Worm (Caenorhabditis elegans): ENCODE measurements around the gene zig-5.

Gene zig-5

DNA sequence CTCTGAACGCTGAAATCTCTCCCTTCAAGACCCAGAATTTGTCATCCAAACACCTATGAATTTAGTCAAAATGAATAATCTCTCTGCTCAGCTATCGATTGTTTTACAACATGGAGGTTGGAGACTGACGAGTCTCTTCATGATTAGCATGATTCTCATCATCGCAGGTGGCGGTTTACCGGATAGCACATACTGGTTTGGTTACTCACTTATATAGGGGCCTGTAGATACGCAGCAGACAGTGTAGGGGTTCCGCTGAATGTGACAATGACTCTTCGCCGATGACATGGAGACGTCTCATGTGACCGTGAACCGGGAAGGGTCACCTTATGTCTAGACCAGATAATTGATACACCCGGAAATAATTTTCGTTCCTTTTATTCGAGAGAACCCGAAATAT lies 23.3 kb upstream of the zig-5 start:
- no peak for TF ChIP-seq ztf-29 (GFP tag; IDR thresholded peaks at IDR 0.05)

DNA sequence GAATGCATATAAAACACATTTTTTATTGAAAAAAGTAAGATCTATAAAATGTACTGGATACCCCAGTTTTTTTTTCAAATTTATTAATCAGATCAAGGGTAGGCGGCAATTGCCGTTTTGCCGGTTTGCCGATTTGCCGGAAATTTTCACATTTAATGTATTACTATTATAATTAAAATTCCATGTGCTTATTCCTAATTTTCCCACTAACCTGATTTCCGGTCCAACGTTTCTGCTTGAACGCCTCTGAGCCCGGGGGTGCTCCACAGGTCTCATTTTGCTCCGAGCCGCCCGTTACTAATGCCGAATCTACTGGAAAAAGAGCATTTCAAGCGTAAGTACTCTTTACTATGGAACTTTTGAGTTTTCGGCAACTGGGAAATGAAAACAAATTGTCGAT lies 16.3 kb upstream of the zig-5 start, which contains the start of gene dhc-4:
Gene dhc-4 (plus strand): TSS at position 301 of the 400 bp plus-strand sequence.
- TF ChIP-seq ref-1 (GFP tag; conservative IDR thresholded peaks at IDR 0.05) = no peak
- no peak for TF ChIP-seq ztf-23 (GFP tag; IDR thresholded peaks at IDR 0.05)
- no peak for TF ChIP-seq T22C8.4 (GFP tag; IDR thresholded peaks at IDR 0.05)
- TF ChIP-seq flt-1 (GFP tag; IDR thresholded peaks at IDR 0.05) = no peak
- TF ChIP-seq tab-1 (GFP tag; IDR thresholded peaks at IDR 0.05) = no peak
- no peak for TF ChIP-seq klf-2 (GFP tag; conservative IDR thresholded peaks at IDR 0.05)
- TF ChIP-seq cog-1 (tag; optimal IDR thresholded peaks at IDR 0.05) = no peak
- no peak for TF ChIP-seq med-1 (GFP tag; optimal IDR thresholded peaks at IDR 0.05; ENCODE audit: insufficient read depth)
- no peak for TF ChIP-seq ztf-29 (GFP tag; IDR thresholded peaks at IDR 0.05)

DNA sequence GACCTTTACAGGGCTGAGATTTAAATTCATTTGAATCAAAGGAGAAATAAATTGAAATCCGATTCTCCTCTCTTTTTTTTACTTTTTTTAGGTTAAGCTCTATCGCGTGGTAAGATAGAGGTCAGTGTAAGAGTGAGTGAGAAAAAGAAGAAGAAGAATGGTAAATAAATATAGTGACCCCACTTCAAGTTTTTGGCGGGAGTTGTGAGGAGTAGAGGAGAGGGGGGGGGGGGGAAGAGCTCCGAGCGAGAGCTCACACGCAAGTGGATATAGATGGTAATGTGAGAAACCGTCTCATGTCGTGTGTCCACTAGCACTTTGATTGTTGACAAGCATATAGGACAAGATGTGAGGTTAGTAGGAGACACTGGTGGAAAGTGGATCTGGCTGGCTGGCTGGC lies 13.7 kb upstream of the zig-5 start, which contains the start of gene W05B2.2:
Gene W05B2.2 (minus strand): TSS at position 101 of the 400 bp plus-strand sequence.
- TF ChIP-seq klf-2 (GFP tag; conservative IDR thresholded peaks at IDR 0.05) = no peak
- TF ChIP-seq tab-1 (GFP tag; IDR thresholded peaks at IDR 0.05) = no peak
- no peak for TF ChIP-seq ref-1 (GFP tag; conservative IDR thresholded peaks at IDR 0.05)
- TF ChIP-seq flt-1 (GFP tag; IDR thresholded peaks at IDR 0.05) = no peak
- TF ChIP-seq ztf-29 (GFP tag; IDR thresholded peaks at IDR 0.05) = no peak
- no peak for TF ChIP-seq cog-1 (tag; optimal IDR thresholded peaks at IDR 0.05)
- TF ChIP-seq ztf-23 (GFP tag; IDR thresholded peaks at IDR 0.05) = no peak
- TF ChIP-seq med-1 (GFP tag; optimal IDR thresholded peaks at IDR 0.05; ENCODE audit: insufficient read depth) = no peak
- TF ChIP-seq T22C8.4 (GFP tag; IDR thresholded peaks at IDR 0.05) = no peak

DNA sequence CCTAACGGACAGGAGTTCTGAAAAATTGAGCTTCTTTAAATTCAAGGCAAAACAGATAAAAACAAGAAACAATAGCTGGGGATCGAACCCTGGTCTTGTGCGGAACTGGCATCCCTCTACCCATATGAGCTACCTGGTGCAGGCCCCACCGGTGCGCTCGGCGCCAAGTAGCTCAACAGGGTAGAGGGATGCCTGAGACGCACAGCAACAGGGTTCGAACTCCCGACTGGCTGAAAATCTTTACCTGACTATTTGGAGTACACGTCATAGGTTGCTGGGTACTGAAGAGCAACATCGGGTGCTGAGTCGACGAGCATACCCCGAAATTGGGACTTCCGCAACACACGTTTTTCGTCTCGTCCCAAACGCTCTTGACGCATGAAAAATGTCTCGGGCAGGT lies 9.6 kb upstream of the zig-5 start:
- no peak for TF ChIP-seq ztf-29 (GFP tag; IDR thresholded peaks at IDR 0.05)
- no peak for TF ChIP-seq med-1 (GFP tag; optimal IDR thresholded peaks at IDR 0.05; ENCODE audit: insufficient read depth)
- no peak for TF ChIP-seq flt-1 (GFP tag; IDR thresholded peaks at IDR 0.05)
- no peak for TF ChIP-seq T22C8.4 (GFP tag; IDR thresholded peaks at IDR 0.05)
- no peak for TF ChIP-seq tab-1 (GFP tag; IDR thresholded peaks at IDR 0.05)
- TF ChIP-seq klf-2 (GFP tag; conservative IDR thresholded peaks at IDR 0.05) = no peak
- TF ChIP-seq ztf-23 (GFP tag; IDR thresholded peaks at IDR 0.05) = no peak
- no peak for TF ChIP-seq ref-1 (GFP tag; conservative IDR thresholded peaks at IDR 0.05)
- TF ChIP-seq cog-1 (tag; optimal IDR thresholded peaks at IDR 0.05) = no peak

DNA sequence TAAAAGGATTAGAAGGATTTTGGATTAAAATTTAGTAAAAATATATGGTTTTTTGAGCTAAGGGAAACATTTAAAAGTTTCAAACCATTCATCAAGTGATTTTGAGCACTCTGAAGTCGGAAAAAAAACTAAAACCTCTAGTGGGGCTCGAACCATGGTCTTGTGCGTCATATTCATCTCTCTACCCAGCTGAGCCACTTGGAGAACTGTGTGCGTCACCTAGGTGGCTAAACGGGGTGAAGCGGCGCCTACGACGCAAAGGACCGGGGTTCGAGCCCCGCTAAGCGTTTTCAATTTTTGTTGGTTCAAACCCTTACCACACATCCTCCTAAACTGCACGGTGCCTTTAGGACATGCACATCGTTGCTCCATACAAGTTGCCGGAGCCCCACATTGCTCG lies 7.1 kb upstream of the zig-5 start:
- TF ChIP-seq flt-1 (GFP tag; IDR thresholded peaks at IDR 0.05) (no peak), ref-1 (GFP tag; conservative IDR thresholded peaks at IDR 0.05) (no peak), klf-2 (GFP tag; conservative IDR thresholded peaks at IDR 0.05) (no peak), ztf-23 (GFP tag; IDR thresholded peaks at IDR 0.05) (no peak), med-1 (GFP tag; optimal IDR thresholded peaks at IDR 0.05; ENCODE audit: insufficient read depth) (no peak), ztf-29 (GFP tag; IDR thresholded peaks at IDR 0.05) (no peak), tab-1 (GFP tag; IDR thresholded peaks at IDR 0.05) (no peak), cog-1 (tag; optimal IDR thresholded peaks at IDR 0.05) (no peak), T22C8.4 (GFP tag; IDR thresholded peaks at IDR 0.05) (no peak)

DNA sequence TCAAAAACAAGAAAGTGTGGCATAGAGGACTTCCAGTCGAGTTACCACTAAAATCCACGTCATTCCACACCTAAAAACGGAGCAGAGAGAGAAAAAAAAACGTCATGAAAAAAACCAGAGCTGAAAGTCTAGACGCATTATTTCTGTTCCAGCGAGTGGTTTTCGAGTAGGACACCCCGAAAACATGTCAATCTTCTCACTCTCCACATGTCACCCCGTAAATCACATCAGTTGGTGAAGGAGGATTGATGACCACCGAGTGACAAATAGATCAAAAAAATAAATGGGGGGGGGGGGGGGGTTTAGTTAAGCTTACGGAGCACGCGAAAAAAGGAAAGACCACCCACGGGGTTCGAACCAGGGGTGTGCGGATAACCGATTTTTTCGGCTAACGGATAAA lies 4.4 kb upstream of the zig-5 start:
- TF ChIP-seq T22C8.4 (GFP tag; IDR thresholded peaks at IDR 0.05) (no peak), ref-1 (GFP tag; conservative IDR thresholded peaks at IDR 0.05) (no peak), flt-1 (GFP tag; IDR thresholded peaks at IDR 0.05) (no peak)

DNA sequence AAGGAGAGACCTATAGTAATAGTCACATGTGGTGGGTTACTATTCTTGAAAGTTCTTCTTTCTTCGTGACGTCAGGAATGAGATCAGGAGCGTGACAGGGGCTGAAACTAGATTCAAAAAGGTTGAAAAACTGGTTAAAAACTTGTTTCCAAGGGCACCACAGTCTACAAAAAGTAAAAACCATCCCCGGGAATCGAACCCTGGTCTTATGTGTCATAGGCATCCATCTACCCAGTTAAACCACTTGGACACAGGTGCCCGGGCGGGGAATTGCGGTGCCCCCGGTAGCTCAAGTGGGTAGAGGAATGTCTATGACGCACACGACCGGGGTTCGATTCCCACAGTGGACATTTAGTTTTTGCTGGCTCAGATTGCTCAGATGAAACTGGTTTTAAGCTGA lies 3.9 kb upstream of the zig-5 start:
- TF ChIP-seq T22C8.4 (GFP tag; IDR thresholded peaks at IDR 0.05) (no peak), klf-2 (GFP tag; conservative IDR thresholded peaks at IDR 0.05) (no peak), flt-1 (GFP tag; IDR thresholded peaks at IDR 0.05) (no peak), ztf-23 (GFP tag; IDR thresholded peaks at IDR 0.05) (no peak), ztf-29 (GFP tag; IDR thresholded peaks at IDR 0.05) (no peak), tab-1 (GFP tag; IDR thresholded peaks at IDR 0.05) (no peak), cog-1 (tag; optimal IDR thresholded peaks at IDR 0.05) (no peak), med-1 (GFP tag; optimal IDR thresholded peaks at IDR 0.05; ENCODE audit: insufficient read depth) (no peak), ref-1 (GFP tag; conservative IDR thresholded peaks at IDR 0.05) (no peak)

DNA sequence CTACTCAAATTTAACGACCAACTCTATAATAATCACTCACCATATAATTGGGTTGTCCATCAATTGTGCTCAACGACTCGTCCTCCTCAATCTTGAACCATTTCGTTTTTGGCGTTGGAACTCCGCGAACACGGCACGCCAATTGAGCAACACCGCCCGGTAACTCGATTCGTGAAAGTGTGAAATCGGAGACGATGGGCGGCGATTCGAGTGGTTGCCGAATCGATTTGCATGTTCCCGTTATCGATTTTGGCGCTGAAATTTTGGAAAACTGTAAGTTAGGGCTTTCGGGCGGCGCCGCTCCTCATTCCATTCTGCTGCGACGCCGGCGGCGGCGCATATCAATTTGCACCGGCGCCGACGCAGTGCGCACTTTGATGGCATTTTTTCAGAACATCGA lies 1.6 kb downstream of the zig-5 start:
- TF ChIP-seq flt-1 (GFP tag; IDR thresholded peaks at IDR 0.05) = no peak
- no peak for TF ChIP-seq klf-2 (GFP tag; conservative IDR thresholded peaks at IDR 0.05)
- no peak for TF ChIP-seq med-1 (GFP tag; optimal IDR thresholded peaks at IDR 0.05; ENCODE audit: insufficient read depth)
- TF ChIP-seq tab-1 (GFP tag; IDR thresholded peaks at IDR 0.05) = no peak
- no peak for TF ChIP-seq ztf-29 (GFP tag; IDR thresholded peaks at IDR 0.05)
- no peak for TF ChIP-seq ztf-23 (GFP tag; IDR thresholded peaks at IDR 0.05)
- no peak for TF ChIP-seq ref-1 (GFP tag; conservative IDR thresholded peaks at IDR 0.05)
- TF ChIP-seq cog-1 (tag; optimal IDR thresholded peaks at IDR 0.05) = no peak
- TF ChIP-seq T22C8.4 (GFP tag; IDR thresholded peaks at IDR 0.05) = no peak

DNA sequence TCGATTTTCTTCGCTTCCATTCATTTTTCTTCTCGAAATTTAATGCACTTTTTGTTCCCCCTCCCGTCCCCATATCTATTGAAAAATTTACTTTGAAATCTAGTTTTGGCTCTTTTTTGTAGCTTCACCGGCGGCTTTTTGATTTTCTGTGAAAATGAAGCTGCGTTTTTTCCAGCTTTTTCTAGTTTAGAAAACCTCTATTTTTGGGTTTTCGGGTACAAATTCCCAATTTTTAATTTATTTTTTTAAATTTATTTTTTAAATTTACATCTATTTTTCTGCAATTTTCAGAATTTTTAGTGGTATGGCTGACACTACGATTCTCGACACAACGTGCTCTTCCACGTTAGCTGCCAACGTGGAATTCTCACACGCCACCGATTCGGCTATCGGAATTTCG lies 6.2 kb downstream of the zig-5 start, which contains the start of gene strd-1:
Gene strd-1 (plus strand): TSS at position 301 of the 400 bp plus-strand sequence.
- TF ChIP-seq cog-1 (tag; optimal IDR thresholded peaks at IDR 0.05) (no peak), klf-2 (GFP tag; conservative IDR thresholded peaks at IDR 0.05) (no peak), tab-1 (GFP tag; IDR thresholded peaks at IDR 0.05) (no peak), ztf-29 (GFP tag; IDR thresholded peaks at IDR 0.05) (no peak), ref-1 (GFP tag; conservative IDR thresholded peaks at IDR 0.05) (no peak), ztf-23 (GFP tag; IDR thresholded peaks at IDR 0.05) (no peak), med-1 (GFP tag; optimal IDR thresholded peaks at IDR 0.05; ENCODE audit: insufficient read depth) (no peak), T22C8.4 (GFP tag; IDR thresholded peaks at IDR 0.05) (no peak), flt-1 (GFP tag; IDR thresholded peaks at IDR 0.05) (no peak)

DNA sequence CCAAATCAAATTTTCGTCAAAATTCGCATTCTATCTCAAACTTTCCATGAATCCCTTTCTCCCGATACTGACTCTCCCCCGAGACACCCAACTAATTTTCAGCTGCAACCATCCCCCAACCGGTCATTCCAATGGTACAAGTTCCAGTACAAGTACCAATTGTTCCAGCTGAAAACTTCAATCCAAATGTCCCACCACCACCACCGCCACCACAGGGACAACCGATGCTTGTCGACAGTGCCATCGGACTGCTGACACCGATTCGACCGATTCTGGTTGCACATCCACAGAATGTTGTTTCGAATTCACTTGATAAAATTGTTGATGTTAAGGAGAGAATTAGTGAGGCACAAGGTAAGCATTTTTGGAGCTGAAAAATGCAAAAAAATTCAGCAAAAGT lies 7.8 kb downstream of the zig-5 start:
- TF ChIP-seq flt-1 (GFP tag; IDR thresholded peaks at IDR 0.05) = no peak
- no peak for TF ChIP-seq ref-1 (GFP tag; conservative IDR thresholded peaks at IDR 0.05)
- no peak for TF ChIP-seq klf-2 (GFP tag; conservative IDR thresholded peaks at IDR 0.05)
- no peak for TF ChIP-seq ztf-23 (GFP tag; IDR thresholded peaks at IDR 0.05)
- TF ChIP-seq med-1 (GFP tag; optimal IDR thresholded peaks at IDR 0.05; ENCODE audit: insufficient read depth) = no peak
- TF ChIP-seq ztf-29 (GFP tag; IDR thresholded peaks at IDR 0.05) = no peak
- TF ChIP-seq tab-1 (GFP tag; IDR thresholded peaks at IDR 0.05) = no peak
- no peak for TF ChIP-seq cog-1 (tag; optimal IDR thresholded peaks at IDR 0.05)
- TF ChIP-seq T22C8.4 (GFP tag; IDR thresholded peaks at IDR 0.05) = no peak
